Fruit fly (Drosophila melanogaster) whole organism, prepupa: ENCODE data around the gene defl.
A peak's percentile ranks its signal among the peaks of the same experiment; 100 is the strongest.

Source experiments
- CG10631 ChIP-seq: fragments of 200-800 bp; sonication (Bioruptor generic); optimal IDR thresholded peaks from 2 replicates; lab custom pipeline; 2016; ENCODE audit warnings: missing biosample characterization, missing genetic modification characterization
- CG11902 ChIP-seq: fragments of 200-800 bp; sonication (Bioruptor generic); optimal IDR thresholded peaks from 3 replicates; lab custom pipeline; 2016; ENCODE audit warnings: missing biosample characterization, missing genetic modification characterization
- CG16779 ChIP-seq: fragments of 200-800 bp; sonication (Bioruptor generic); optimal IDR thresholded peaks from 3 replicates; lab custom pipeline; 2017; ENCODE audit warnings: missing biosample characterization, mild to moderate bottlenecking, missing genetic modification characterization
- CG6792 ChIP-seq: fragments of 200-800 bp; sonication (Bioruptor generic); optimal IDR thresholded peaks from 3 replicates; lab custom pipeline; 2016; ENCODE audit warnings: missing biosample characterization, missing genetic modification characterization
- CG6854 ChIP-seq: fragments of 200-800 bp; sonication (Bioruptor generic); optimal IDR thresholded peaks from 2 replicates; lab custom pipeline; 2017; ENCODE audit warnings: missing biosample characterization, mild to moderate bottlenecking, missing genetic modification characterization
- CG8632 ChIP-seq: fragments of 200-800 bp; sonication (Bioruptor generic); optimal IDR thresholded peaks from 3 replicates; lab custom pipeline; 2016; ENCODE audit warnings: missing biosample characterization, missing genetic modification characterization
- Ets96B ChIP-seq: fragments of 200-800 bp; optimal IDR thresholded peaks from 2 replicates; lab custom pipeline; 2019; ENCODE audit warnings: missing biosample characterization, mild to moderate bottlenecking, missing genetic modification characterization, moderate library complexity
- Hr39 ChIP-seq: fragments of 200-800 bp; sonication (Bioruptor generic); optimal IDR thresholded peaks from 2 replicates; lab custom pipeline; 2016; ENCODE audit warnings: missing biosample characterization, missing genetic modification characterization
- Met ChIP-seq: fragments of 200-800 bp; sonication (Bioruptor generic); optimal IDR thresholded peaks from 3 replicates; lab custom pipeline; 2016; ENCODE audit warnings: missing biosample characterization, missing genetic modification characterization
- Sox102F ChIP-seq: fragments of 200-800 bp; sonication (Bioruptor generic); optimal IDR thresholded peaks from 2 replicates; lab custom pipeline; 2016; ENCODE audit warnings: missing biosample characterization, mild to moderate bottlenecking, missing genetic modification characterization
- cyc ChIP-seq: fragments of 200-800 bp; sonication (Bioruptor generic); optimal IDR thresholded peaks from 3 replicates; lab custom pipeline; 2016; ENCODE audit warnings: missing biosample characterization, missing genetic modification characterization
- fd85E ChIP-seq: fragments of 200-800 bp; sonication (Bioruptor generic); optimal IDR thresholded peaks from 3 replicates; lab custom pipeline; 2016; ENCODE audit warnings: missing biosample characterization, missing genetic modification characterization
- fkh ChIP-seq: fragments of 200-800 bp; sonication (Bioruptor generic); optimal IDR thresholded peaks from 3 replicates; lab custom pipeline; 2017; ENCODE audit warnings: missing biosample characterization, mild to moderate bottlenecking, missing genetic modification characterization, moderate library complexity
- vri ChIP-seq: fragments of 200-800 bp; sonication (Bioruptor generic); optimal IDR thresholded peaks from 3 replicates; lab custom pipeline; 2016; ENCODE audit warnings: missing biosample characterization, mild to moderate bottlenecking, missing genetic modification characterization

DNA sequence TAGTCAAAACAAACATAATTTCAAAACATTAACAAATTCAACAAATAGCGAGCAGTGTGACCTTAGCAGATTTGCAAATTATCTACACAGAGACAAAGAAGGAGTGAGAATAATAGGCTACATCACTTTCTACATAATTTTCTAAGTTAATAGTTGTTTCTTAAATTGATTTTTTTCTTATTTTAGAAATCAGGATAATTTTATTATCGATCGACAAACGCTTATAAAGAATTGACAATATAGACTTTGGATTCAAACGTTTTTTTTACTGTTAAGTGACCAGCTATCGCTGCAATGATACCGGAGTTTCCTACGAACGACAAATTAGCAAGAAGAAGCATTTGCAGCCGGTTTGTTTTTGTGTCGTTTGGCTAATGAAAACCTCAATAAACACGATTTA is at the start of gene defl, which contains the start of gene nbs:
- TF ChIP-seq fkh (GFP tag; lab: Kevin White, UChicago): no peak
- no peak for TF ChIP-seq Hr39 (GFP tag; lab: Kevin White, UChicago)
- no peak for TF ChIP-seq CG6854 (GFP tag; lab: Kevin White, UChicago)
- no peak for TF ChIP-seq Met (GFP tag; lab: Kevin White, UChicago)
- TF ChIP-seq CG16779 (tag; lab: Kevin White, UChicago): no peak
- TF ChIP-seq Sox102F: no peak
- no peak for TF ChIP-seq Ets96B (tag; lab: Kevin White, UChicago)
- TF ChIP-seq fd85E (GFP tag; lab: Kevin White, UChicago): no peak
- no peak for TF ChIP-seq CG8632 (GFP tag; lab: Kevin White, UChicago)
- TF ChIP-seq vri (GFP tag; lab: Kevin White, UChicago): no peak
- TF ChIP-seq CG6792: no peak
- no peak for TF ChIP-seq CG11902 (GFP tag; lab: Kevin White, UChicago)
- no peak for TF ChIP-seq CG10631 (GFP tag; lab: Kevin White, UChicago)
- TF ChIP-seq cyc (GFP tag; lab: Kevin White, UChicago): peak; percentile 70
